Worm (Caenorhabditis elegans) whole organism, L4 larva: Measurements from ENCODE around the gene cest-31.

Source experiments
- F37D6.2 ChIP-seq: sonication (generic microtip); optimal IDR thresholded peaks from 2 replicates; lab custom pipeline; 2016; ENCODE audit warnings: mild to moderate bottlenecking, missing genetic modification characterization, missing compliant biosample characterization
- R02D3.7 ChIP-seq: fragments of 150-350 bp; sonication (generic microtip); optimal IDR thresholded peaks from 3 replicates; lab custom pipeline; 2014; ENCODE audit warnings: missing biosample characterization, missing genetic modification characterization
- T20F7.1 ChIP-seq: fragments of 200-800 bp; sonication (Bioruptor generic); optimal IDR thresholded peaks from 2 replicates; lab custom pipeline; 2018; ENCODE audit warnings: mild to moderate bottlenecking, missing genetic modification characterization, missing compliant biosample characterization
- Y48G9A.11 ChIP-seq: fragments of 200-800 bp; sonication (Bioruptor generic); IDR thresholded peaks from 2 replicates; pipeline ENCODE4 v1.3.6; 2022; ENCODE audit warnings: missing genetic modification reagents, missing genetic modification characterization, missing compliant biosample characterization
- Y75B8A.6 ChIP-seq: fragments of 200-800 bp; sonication (Bioruptor generic); IDR thresholded peaks from 2 replicates; pipeline ENCODE4 v1.3.6; 2022; ENCODE audit warnings: missing genetic modification reagents, missing genetic modification characterization, missing compliant biosample characterization
- ZK337.2 ChIP-seq: fragments of 200-800 bp; sonication (Bioruptor generic); IDR thresholded peaks from 2 replicates; pipeline ENCODE4 v1.3.6; 2022; ENCODE audit warnings: missing genetic modification reagents, missing genetic modification characterization, missing compliant biosample characterization
- ZK546.5 ChIP-seq, 2 experiments: sonication (generic microtip); optimal IDR thresholded peaks; 2 replicates each; lab custom pipeline; 2017; ENCODE audit warnings: missing biosample characterization in 2 of 2, missing genetic modification characterization in 2 of 2
- aha-1 ChIP-seq: fragments of 150-350 bp; peaks from one replicate; lab custom pipeline; 2014; ENCODE audit warnings: missing biosample characterization, missing genetic modification characterization
- aly-2 ChIP-seq: sonication (generic microtip); optimal IDR thresholded peaks from 2 replicates; lab custom pipeline; 2018; ENCODE audit warnings: missing biosample characterization, missing genetic modification characterization
- arid-1 ChIP-seq: fragments of 200-800 bp; sonication (Bioruptor generic); conservative IDR thresholded peaks from 2 replicates; pipeline ENCODE4 v1.3.6; 2022; ENCODE audit warnings: missing genetic modification reagents, missing genetic modification characterization, missing compliant biosample characterization
- ceh-32 ChIP-seq: sonication (generic microtip); optimal IDR thresholded peaks from 2 replicates; lab custom pipeline; 2016; ENCODE audit warnings: mild to moderate bottlenecking, missing genetic modification characterization, missing compliant biosample characterization; ENCODE audit not compliant: poor library complexity
- ceh-82 ChIP-seq: sonication (generic microtip); optimal IDR thresholded peaks from 2 replicates; lab custom pipeline; 2017; ENCODE audit warnings: missing biosample characterization, missing genetic modification characterization
- ces-1 ChIP-seq: fragments of 150-350 bp; sonication (generic microtip); optimal IDR thresholded peaks from 4 replicates; lab custom pipeline; 2014; ENCODE audit warnings: missing biosample characterization, missing genetic modification reagents, missing genetic modification characterization
- dmd-6 ChIP-seq: fragments of 200-800 bp; sonication (Bioruptor generic); IDR thresholded peaks from 2 replicates; pipeline ENCODE4 v1.3.6; 2022; ENCODE audit warnings: missing genetic modification reagents, missing genetic modification characterization, missing compliant biosample characterization
- dpl-1 ChIP-seq: fragments of 150-350 bp; optimal IDR thresholded peaks from 2 replicates; lab custom pipeline; 2014; ENCODE audit warnings: missing biosample characterization, missing genetic modification reagents, missing genetic modification characterization
- egl-43 ChIP-seq: fragments of 200-800 bp; sonication (Bioruptor generic); IDR thresholded peaks from 2 replicates; pipeline ENCODE4 v1.3.6; 2022; ENCODE audit warnings: missing genetic modification reagents, missing genetic modification characterization, missing compliant biosample characterization
- gei-8 ChIP-seq: fragments of 200-800 bp; sonication (Bioruptor generic); optimal IDR thresholded peaks from 2 replicates; lab custom pipeline; 2018; ENCODE audit warnings: mild to moderate bottlenecking, missing genetic modification characterization, missing compliant biosample characterization
- lin-15B ChIP-seq: fragments of 150-350 bp; sonication (generic microtip); optimal IDR thresholded peaks from 3 replicates; lab custom pipeline; 2014; ENCODE audit warnings: missing biosample characterization, missing genetic modification characterization
- lin-29 ChIP-seq: fragments of 200-800 bp; sonication (Bioruptor generic); IDR thresholded peaks from 2 replicates; pipeline ENCODE4 v1.3.6; 2022; ENCODE audit warnings: missing genetic modification reagents, missing genetic modification characterization, missing compliant biosample characterization
- lin-38 ChIP-seq: fragments of 200-800 bp; sonication (Bioruptor generic); IDR thresholded peaks from 2 replicates; pipeline ENCODE4 v1.3.6; 2022; ENCODE audit warnings: missing genetic modification reagents, missing genetic modification characterization, missing compliant biosample characterization
- madf-5 ChIP-seq, 2 experiments: fragments of 200-800 bp; sonication (Bioruptor generic); IDR thresholded peaks; 2 replicates each; pipeline ENCODE4 v1.3.6; 2022; ENCODE audit warnings: missing compliant biosample characterization in 2 of 2, missing genetic modification characterization in 2 of 2
- mdt-29 ChIP-seq: fragments of 200-800 bp; sonication (Bioruptor generic); IDR thresholded peaks from 2 replicates; pipeline ENCODE4 v1.3.6; 2022; ENCODE audit warnings: missing genetic modification reagents, missing genetic modification characterization, missing compliant biosample characterization
- mxl-3 ChIP-seq: fragments of 200-800 bp; sonication (Bioruptor generic); optimal IDR thresholded peaks from 2 replicates; lab custom pipeline; 2018; ENCODE audit warnings: mild to moderate bottlenecking, missing genetic modification characterization, missing compliant biosample characterization
- nhr-10 ChIP-seq: fragments of 150-350 bp; optimal IDR thresholded peaks from 2 replicates; lab custom pipeline; 2014; ENCODE audit warnings: missing biosample characterization, missing genetic modification characterization
- nhr-11 ChIP-seq: fragments of 150-350 bp; optimal IDR thresholded peaks from 2 replicates; lab custom pipeline; 2014; ENCODE audit warnings: missing biosample characterization, missing genetic modification characterization
- nhr-237 ChIP-seq: sonication (generic microtip); optimal IDR thresholded peaks from 2 replicates; lab custom pipeline; 2017; ENCODE audit warnings: missing biosample characterization, missing genetic modification characterization
- php-3 ChIP-seq: fragments of 200-800 bp; sonication (Bioruptor generic); IDR thresholded peaks from 2 replicates; pipeline ENCODE4 v1.3.6; 2022; ENCODE audit warnings: missing genetic modification reagents, missing genetic modification characterization, missing compliant biosample characterization
- pqm-1 ChIP-seq: sonication (generic microtip); optimal IDR thresholded peaks from 2 replicates; lab custom pipeline; 2017; ENCODE audit warnings: missing biosample characterization, missing genetic modification characterization
- unc-39 ChIP-seq: sonication (generic microtip); optimal IDR thresholded peaks from 2 replicates; lab custom pipeline; 2017; ENCODE audit warnings: missing biosample characterization, missing genetic modification characterization
- unc-62 ChIP-seq, 3 experiments: fragments of 150-350 bp in 1 of 3; sonication (generic microtip); optimal IDR thresholded peaks in 2 of 3; peaks in 1 of 3; 1 replicate in 1 of 3; 2 replicates in 2 of 3; lab custom pipeline; 2014 to 2017; ENCODE audit warnings: missing biosample characterization in 3 of 3, missing genetic modification characterization in 3 of 3, missing genetic modification reagents in 3 of 3, missing genotype in 1 of 3
- zfp-2 ChIP-seq: sonication (generic microtip); optimal IDR thresholded peaks from 2 replicates; lab custom pipeline; 2016; ENCODE audit warnings: mild to moderate bottlenecking, missing genetic modification characterization, missing compliant biosample characterization
- ztf-7 ChIP-seq: fragments of 150-350 bp; optimal IDR thresholded peaks from 2 replicates; lab custom pipeline; 2014; ENCODE audit warnings: missing biosample characterization, missing genetic modification characterization

The cest-31 gene

DNA sequence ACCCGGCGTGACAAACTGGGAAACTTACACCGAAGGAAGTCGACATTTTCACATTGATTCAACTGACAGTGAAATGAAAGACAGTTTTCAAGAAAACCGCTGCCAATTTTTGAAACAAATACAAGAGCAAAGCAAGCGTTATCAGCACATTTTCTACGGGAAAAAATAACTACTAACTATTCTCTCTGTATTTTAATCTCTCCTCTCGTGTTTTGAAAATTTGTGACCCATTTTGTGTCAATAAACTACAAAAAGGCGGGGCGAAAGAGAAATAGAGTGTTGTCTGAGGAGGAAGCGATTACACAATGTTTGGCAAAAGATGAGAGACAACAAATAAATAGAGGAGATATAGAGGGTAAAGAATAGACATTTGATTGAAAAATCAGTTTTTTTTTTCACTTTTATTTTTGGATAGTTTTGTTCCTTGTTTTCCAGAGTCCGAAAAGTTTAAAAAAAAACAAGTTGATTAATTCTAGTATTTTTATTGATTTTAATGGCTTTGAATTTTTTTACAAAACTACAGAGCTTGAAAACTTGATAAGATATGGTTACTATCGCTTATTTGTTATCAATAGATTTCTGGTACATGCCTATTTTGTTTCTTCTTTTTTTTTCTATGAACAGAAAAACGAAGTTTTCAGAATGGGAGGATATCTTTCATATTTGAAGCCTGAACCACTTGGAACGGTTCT is 2.2 kb downstream of the cest-31 start, which contains the start of gene cest-34 (continued):
- TF ChIP-seq aly-2 (tag; lab: Kevin White, UChicago) = no peak
- TF ChIP-seq ceh-82 (tag; lab: Kevin White, UChicago) = no peak

DNA sequence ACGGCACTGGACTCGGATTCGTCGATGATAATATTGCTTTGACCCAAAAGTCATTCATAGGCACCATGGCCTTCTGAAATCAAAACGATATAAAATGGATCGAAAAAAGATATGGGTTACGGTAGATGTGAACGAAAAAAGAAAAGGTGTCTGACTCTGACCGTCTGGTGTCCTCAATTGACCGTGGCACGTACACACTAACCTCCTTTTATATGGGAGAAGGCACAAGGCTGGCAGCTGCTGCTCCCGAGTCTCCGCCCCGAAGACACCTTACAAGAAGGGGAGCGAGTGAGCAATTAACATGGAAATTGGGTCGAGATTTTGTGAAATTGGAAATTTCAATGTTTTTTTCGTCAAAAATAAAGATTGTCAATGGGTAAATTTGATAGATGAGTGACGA is 7.4 kb downstream of the cest-31 start, which contains the start of gene egl-46:
Gene egl-46 (minus strand): TSS at position 73 of the 400 bp plus-strand sequence.
- TF ChIP-seq nhr-237 (tag; lab: Kevin White, UChicago) (no peak), mxl-3 (GFP tag; lab: Kevin White, UChicago) (no peak), nhr-11 (tag; lab: Kevin White, UChicago) (no peak), Y48G9A.11 (GFP tag; lab: Robert Waterston, UW) (no peak), lin-38 (GFP tag; lab: Robert Waterston, UW) (no peak), gei-8 (GFP tag; lab: Kevin White, UChicago) (no peak), mdt-29 (GFP tag; lab: Robert Waterston, UW) (no peak)

DNA sequence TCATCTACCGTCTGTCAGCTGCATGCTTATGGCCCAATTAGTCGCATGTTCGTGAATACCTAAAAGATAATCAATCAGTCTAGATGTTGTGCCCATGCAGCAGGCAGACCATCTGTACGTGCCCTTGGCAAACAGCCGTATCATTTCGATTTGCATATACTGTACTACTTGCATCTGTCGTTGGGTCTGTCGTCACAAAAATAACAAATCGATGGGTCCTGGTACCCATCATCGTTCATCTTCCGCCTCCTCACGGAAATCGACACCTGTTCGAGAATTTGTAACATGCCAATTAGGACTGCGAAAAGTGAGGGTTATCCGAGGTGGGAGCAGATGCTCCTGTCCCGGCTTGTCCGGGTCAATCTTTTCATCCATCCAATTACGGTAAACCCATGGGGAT is 9.2 kb downstream of the cest-31 start:
- TF ChIP-seq F37D6.2 (tag; lab: Kevin White, UChicago) (no peak), unc-39 (no peak), aha-1 (peak; percentile 49), lin-38 (GFP tag; lab: Robert Waterston, UW) (no peak)
- TF ChIP-seq, all 104 proteins: peak for 1

DNA sequence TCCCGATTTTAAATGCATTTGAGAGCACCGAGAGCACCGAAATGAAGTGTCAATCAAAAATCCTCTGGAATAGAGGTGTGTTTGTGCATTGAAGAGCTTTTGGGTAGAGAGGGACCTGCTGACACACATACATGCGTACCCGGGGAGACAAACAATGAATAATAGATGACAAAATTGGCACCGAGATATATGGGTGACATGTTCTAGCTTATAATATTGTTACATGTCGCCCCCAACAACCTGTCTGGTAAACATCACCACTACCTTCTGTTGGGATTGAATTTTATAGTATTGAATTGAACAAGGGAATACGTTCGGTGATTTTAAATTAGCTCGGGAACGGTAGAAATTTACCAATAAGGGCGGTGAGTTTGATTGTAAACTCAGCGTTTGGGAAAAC is 9.7 kb downstream of the cest-31 start:
- peak in 1 of 2 experiments; percentile 95 for TF ChIP-seq unc-62 (GFP tag; optimal IDR thresholded peaks at IDR 0.05 in 1 of 2; lab: Kevin White, UChicago)
- TF ChIP-seq unc-62 (tag; optimal IDR thresholded peaks at IDR 0.05; lab: Kevin White, UChicago) = no peak
- no peak for TF ChIP-seq unc-39

DNA sequence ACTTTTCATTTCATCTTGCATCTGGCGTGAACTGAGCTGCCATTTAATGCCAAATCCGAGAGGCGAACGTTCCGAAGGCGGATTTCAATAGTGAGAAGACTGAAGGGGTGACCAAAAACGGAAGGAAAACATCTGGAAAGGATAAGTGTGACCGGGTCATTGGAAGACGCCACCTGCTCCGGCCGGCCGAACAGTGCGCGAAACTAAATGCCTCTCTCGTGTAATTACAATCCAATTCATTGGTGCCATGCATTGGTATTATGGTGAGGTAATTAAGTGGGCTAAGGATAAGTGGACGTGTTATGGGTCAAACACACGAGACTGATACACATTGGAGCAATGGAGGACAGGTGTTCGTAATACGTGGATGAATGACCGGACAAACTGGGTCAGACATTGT is 10.5 kb downstream of the cest-31 start:
- TF ChIP-seq lin-15B (tag; lab: Kevin White, UChicago) (no peak), T20F7.1 (GFP tag; lab: Kevin White, UChicago) (no peak), aha-1 (peak; percentile 35), egl-43 (GFP tag; lab: Robert Waterston, UW) (no peak)

DNA sequence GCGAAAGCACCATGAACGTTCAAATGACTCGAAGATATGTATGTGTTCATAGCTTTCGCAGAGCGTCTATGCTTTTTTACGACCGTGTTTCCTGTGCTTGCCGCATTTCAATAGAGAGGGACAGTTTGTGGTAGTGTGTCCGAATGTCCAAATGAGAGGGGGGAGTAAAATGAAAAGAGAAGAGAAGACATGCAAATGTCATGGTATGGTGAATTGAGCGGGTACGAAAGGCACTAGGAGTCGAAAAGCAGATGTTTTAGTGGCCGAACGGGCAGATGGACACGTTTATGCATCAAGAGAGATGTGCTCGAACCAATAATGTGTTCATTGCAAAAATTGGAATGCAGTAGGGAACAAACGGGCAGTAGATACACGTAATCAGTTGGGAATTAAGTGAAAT is 11.4 kb downstream of the cest-31 start:
- TF ChIP-seq ZK337.2 (GFP tag; lab: Robert Waterston, UW) (no peak), unc-62 (GFP tag; optimal IDR thresholded peaks at IDR 0.05 in 1 of 2; lab: Kevin White, UChicago) (peak in 1 of 2 experiments; percentile 42), unc-62 (tag; optimal IDR thresholded peaks at IDR 0.05; lab: Kevin White, UChicago) (no peak)
- TF ChIP-seq, all 104 proteins: peak for 1

DNA sequence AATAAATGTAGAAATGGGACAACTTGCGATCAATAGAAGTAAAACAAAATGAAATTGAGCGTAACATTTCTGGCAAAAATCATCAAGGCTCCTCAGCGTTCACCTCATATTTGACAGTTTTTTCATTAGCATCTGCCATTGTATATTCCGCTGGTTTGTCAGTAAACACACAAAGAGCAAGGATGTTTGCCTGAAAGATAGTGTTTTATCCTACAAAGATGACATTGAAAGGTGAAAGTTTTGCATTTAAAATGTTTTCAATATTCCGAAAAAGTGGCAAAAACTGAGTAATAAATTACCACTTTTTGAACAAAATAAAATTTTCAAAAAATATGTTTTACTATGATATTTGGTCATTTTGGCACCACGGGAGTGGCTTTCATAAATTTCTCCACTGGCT is 11.9 kb downstream of the cest-31 start:
- TF ChIP-seq zfp-2 (no peak), nhr-10 (tag; lab: Kevin White, UChicago) (no peak), unc-62 (GFP tag; optimal IDR thresholded peaks at IDR 0.05 in 1 of 2; lab: Kevin White, UChicago) (peak in 1 of 2 experiments; percentile 92), unc-62 (tag; optimal IDR thresholded peaks at IDR 0.05; lab: Kevin White, UChicago) (no peak)

DNA sequence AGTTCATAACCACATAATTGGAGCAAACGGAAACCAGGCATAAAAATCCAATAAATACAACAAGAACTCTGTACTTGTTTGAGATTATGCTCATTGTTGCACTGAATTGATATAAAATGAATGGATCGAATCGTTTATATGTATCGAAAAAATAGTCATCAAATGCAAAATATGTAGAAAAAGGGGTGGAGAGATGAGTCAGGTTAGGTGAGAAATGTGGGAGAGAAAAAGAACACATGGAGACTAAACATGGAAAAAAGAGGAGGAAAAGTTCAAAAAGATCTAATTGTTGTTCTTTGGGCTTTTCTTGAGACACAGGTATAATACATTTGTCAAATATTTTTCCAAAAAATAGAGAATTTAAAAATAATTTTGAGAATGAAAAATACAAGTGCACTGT is 14.3 kb downstream of the cest-31 start, which contains the start of gene K11G9.5:
Gene K11G9.5 (minus strand): TSS at position 101 of the 400 bp plus-strand sequence.
- TF ChIP-seq ZK546.5 (tag; optimal IDR thresholded peaks at IDR 0.05; lab: Kevin White, UChicago) = no peak
- no peak for TF ChIP-seq dmd-6 (GFP tag; lab: Robert Waterston, UW)
- no peak for TF ChIP-seq pqm-1
- TF ChIP-seq ces-1 (GFP tag; lab: Kevin White, UChicago) = no peak
- no peak for TF ChIP-seq lin-29 (GFP tag; lab: Robert Waterston, UW)
- no peak for TF ChIP-seq ztf-7 (tag; lab: Kevin White, UChicago)
- no peak for TF ChIP-seq madf-5 (GFP tag; IDR thresholded peaks at IDR 0.05; lab: Robert Waterston, UW)
- TF ChIP-seq php-3 (GFP tag; lab: Robert Waterston, UW) = no peak
- TF ChIP-seq arid-1 (GFP tag; lab: Robert Waterston, UW) = no peak
- no peak for TF ChIP-seq ceh-32 (tag; lab: Kevin White, UChicago)
- TF ChIP-seq dpl-1 = no peak
- no peak for TF ChIP-seq R02D3.7
- no peak for TF ChIP-seq Y75B8A.6 (GFP tag; lab: Robert Waterston, UW)
